Fruit fly (Drosophila melanogaster) S2 (cell line): ENCODE measurements around the gene lwr.

Experiments used
- CG8478 ChIP-seq: fragments of >200 bp; optimal IDR thresholded peaks from 2 replicates; lab custom pipeline; 2018
- CTCF ChIP-seq, 2 experiments: fragments of >200 bp; optimal IDR thresholded peaks; 2 replicates each; lab custom pipeline; 2018

DNA sequence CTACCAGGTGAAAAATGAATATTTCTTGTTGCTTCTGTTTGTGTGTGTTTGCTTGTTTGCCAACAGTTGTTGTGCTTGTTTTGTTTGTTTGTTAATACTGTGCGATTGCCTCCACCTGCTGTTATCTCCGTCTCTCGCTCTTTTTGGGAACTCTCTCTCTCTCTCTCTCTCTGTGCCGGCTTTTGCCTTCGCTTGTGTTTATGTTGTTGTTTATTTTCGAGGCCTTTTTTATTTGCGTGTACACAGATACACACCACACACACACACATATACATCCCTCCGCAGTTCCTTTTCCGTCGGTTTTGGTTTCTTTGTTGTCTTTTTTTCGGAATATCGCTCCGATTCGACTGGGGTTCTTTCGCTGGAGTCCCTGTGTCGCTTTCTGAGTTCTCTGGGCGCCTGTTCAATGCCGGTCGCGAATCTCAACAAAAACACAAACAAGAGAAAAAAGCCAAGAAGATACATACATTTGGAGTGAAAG, 31.8 kb downstream of the lwr start:
- TF ChIP-seq CTCF (optimal IDR thresholded peaks at IDR 0.05; lab: Kevin White, UChicago) = no peak
- no peak for TF ChIP-seq CG8478 (lab: Kevin White, UChicago)
